Worm (Caenorhabditis elegans) whole organism, late embryonic: Measurements from ENCODE around the gene Y71H2AR.2.

Experiments used
- ama-1 ChIP-seq: fragments of 150-350 bp; optimal IDR thresholded peaks from 2 replicates; lab custom pipeline; 2014
- ceh-18 ChIP-seq: sonication (generic microtip); optimal IDR thresholded peaks from 2 replicates; lab custom pipeline; 2016; ENCODE audit warnings: missing genetic modification characterization, missing compliant biosample characterization
- ceh-9 ChIP-seq: sonication (generic microtip); optimal IDR thresholded peaks from 2 replicates; lab custom pipeline; 2016; ENCODE audit warnings: mild to moderate bottlenecking, missing genetic modification characterization, inconsistent platforms, missing compliant biosample characterization
- dve-1 ChIP-seq: sonication (generic microtip); optimal IDR thresholded peaks from 2 replicates; lab custom pipeline; 2017; ENCODE audit warnings: antibody characterized with exemption, mild to moderate bottlenecking, missing genetic modification characterization, missing compliant biosample characterization
- eyg-1 ChIP-seq: sonication (generic microtip); optimal IDR thresholded peaks from 2 replicates; lab custom pipeline; 2016; ENCODE audit warnings: missing genotype, missing genetic modification characterization, missing compliant biosample characterization
- lin-11 ChIP-seq: fragments of 200-800 bp; sonication (Bioruptor generic); optimal IDR thresholded peaks from 2 replicates; lab custom pipeline; 2018; ENCODE audit warnings: mild to moderate bottlenecking, missing genetic modification characterization, missing compliant biosample characterization
- nfya-1 ChIP-seq: sonication (generic microtip); optimal IDR thresholded peaks from 2 replicates; lab custom pipeline; 2017; ENCODE audit warnings: missing genetic modification characterization, mild to moderate bottlenecking, missing compliant biosample characterization, antibody characterized with exemption, moderate library complexity
- nhr-11 ChIP-seq: fragments of 150-350 bp; optimal IDR thresholded peaks from 2 replicates; lab custom pipeline; 2014; ENCODE audit warnings: missing biosample characterization, missing genetic modification characterization
- pag-3 ChIP-seq: sonication (generic microtip); optimal IDR thresholded peaks from 2 replicates; lab custom pipeline; 2016; ENCODE audit warnings: missing compliant biosample characterization, missing genetic modification characterization, borderline replicate concordance
- pha-4 ChIP-seq: fragments of 150-350 bp; optimal IDR thresholded peaks from 2 replicates; lab custom pipeline; 2018; ENCODE audit warnings: missing biosample characterization, missing genetic modification reagents, missing genetic modification characterization
- ref-2 ChIP-seq: sonication (generic microtip); optimal IDR thresholded peaks from 2 replicates; lab custom pipeline; 2016; ENCODE audit warnings: missing genetic modification characterization, missing compliant biosample characterization
- tbx-7 ChIP-seq: sonication (generic microtip); optimal IDR thresholded peaks from 2 replicates; lab custom pipeline; 2016; ENCODE audit warnings: missing genotype, missing genetic modification characterization, missing compliant biosample characterization
- unc-3 ChIP-seq, 2 experiments: fragments of 200-800 bp in 1 of 2; sonication (Bioruptor generic) in 1 of 2; sonication (generic microtip) in 1 of 2; conservative IDR thresholded peaks in 1 of 2; optimal IDR thresholded peaks in 1 of 2; 2 replicates each; pipeline versions ENCODE4 v1.3.6 to Lab custom; 2016 to 2022; ENCODE audit warnings: missing compliant biosample characterization in 2 of 2, missing genetic modification characterization in 2 of 2, missing genetic modification reagents in 1 of 2

ce11 chrIII:2800743-2801142, 40.0 kb downstream of the Y71H2AR.2 start:
- TF ChIP-seq pha-4 (no peak), dve-1 (no peak), ceh-9 (tag; lab: Kevin White, UChicago) (no peak), tbx-7 (tag; lab: Kevin White, UChicago) (no peak), nfya-1 (tag; lab: Kevin White, UChicago) (no peak), lin-11 (tag; lab: Kevin White, UChicago) (no peak), ceh-18 (tag; lab: Kevin White, UChicago) (no peak), eyg-1 (tag; lab: Kevin White, UChicago) (no peak), pag-3 (no peak), ref-2 (tag; lab: Kevin White, UChicago) (no peak), nhr-11 (no peak), unc-3 (GFP tag; conservative IDR thresholded peaks at IDR 0.05; lab: Robert Waterston, UW) (no peak), unc-3 (tag; optimal IDR thresholded peaks at IDR 0.05; lab: Kevin White, UChicago) (no peak), ama-1 (lab: Kevin White, UChicago) (no peak)
